Fruit fly (Drosophila melanogaster) whole organism, adult: ENCODE data around the gene CG8379.

Source experiments
- CG1620 ChIP-seq: fragments of 200-800 bp; sonication (Bioruptor generic); optimal IDR thresholded peaks from 2 replicates; lab custom pipeline; 2016; ENCODE audit warnings: missing biosample characterization, missing genetic modification characterization
- CG33017 ChIP-seq: fragments of 200-800 bp; sonication (Bioruptor generic); optimal IDR thresholded peaks from 2 replicates; lab custom pipeline; 2018; ENCODE audit warnings: missing biosample characterization, mild to moderate bottlenecking, missing genetic modification characterization, moderate library complexity
- CG5204 ChIP-seq: fragments of 200-800 bp; sonication (Bioruptor generic); optimal IDR thresholded peaks from 2 replicates; lab custom pipeline; 2016; ENCODE audit warnings: missing biosample characterization, missing genetic modification characterization
- Hr96 ChIP-seq: fragments of 200-800 bp; sonication (Bioruptor generic); optimal IDR thresholded peaks from 2 replicates; lab custom pipeline; 2016; ENCODE audit warnings: missing biosample characterization, missing genetic modification characterization

dm6 chr3R:8863094-8863865, 39.1 kb downstream of the CG8379 start:
- TF ChIP-seq CG1620 (GFP tag; lab: Kevin White, UChicago) (no peak), CG5204 (GFP tag; lab: Kevin White, UChicago) (no peak), Hr96 (GFP tag; lab: Kevin White, UChicago) (no peak), CG33017 (tag; lab: Kevin White, UChicago) (no peak)
